Worm (Caenorhabditis elegans): ENCODE results near the gene let-60.
A peak's percentile ranks its signal among the peaks of the same experiment; 100 is the strongest.

The let-60 gene

ce11 chrIV:11645354-11645753 lies 45.5 kb downstream of the let-60 start:
- TF ChIP-seq nhr-84 (tag; optimal IDR thresholded peaks at IDR 0.05) (no peak), xbp-1 (tag; optimal IDR thresholded peaks at IDR 0.05) (no peak), F16B12.6 (tag; optimal IDR thresholded peaks at IDR 0.05) (no peak), hlh-17 (GFP tag; optimal IDR thresholded peaks at IDR 0.05; ENCODE audit: borderline replicate concordance) (no peak), nhr-20 (tag; optimal IDR thresholded peaks at IDR 0.05) (peak; percentile 23), pag-3 (tag; optimal IDR thresholded peaks at IDR 0.05; ENCODE audit: borderline replicate concordance, insufficient read depth) (no peak), lsy-2 (tag; optimal IDR thresholded peaks at IDR 0.05) (peak in 1 of 2 experiments; percentile 25), ceh-8 (GFP tag; optimal IDR thresholded peaks at IDR 0.05) (no peak), hlh-4 (tag; optimal IDR thresholded peaks at IDR 0.05) (no peak), ama-1 (optimal IDR thresholded peaks at IDR 0.05) (no peak), dpl-1 (GFP tag; optimal IDR thresholded peaks at IDR 0.05) (no peak), unc-98 (GFP tag; IDR thresholded peaks at IDR 0.05) (no peak), unc-86 (tag; optimal IDR thresholded peaks at IDR 0.05) (no peak), nhr-77 (tag; optimal IDR thresholded peaks at IDR 0.05) (no peak), tbx-2 (tag; optimal IDR thresholded peaks at IDR 0.05) (no peak), ztf-4 (tag; optimal IDR thresholded peaks at IDR 0.05) (peak; percentile 10), mab-9 (GFP tag; IDR thresholded peaks at IDR 0.05) (no peak), mep-1 (tag; optimal IDR thresholded peaks at IDR 0.05) (no peak), pqm-1 (tag; optimal IDR thresholded peaks at IDR 0.05) (no peak), snu-23 (GFP tag; optimal IDR thresholded peaks at IDR 0.05) (peak; percentile 27), ztf-11 (tag; optimal IDR thresholded peaks at IDR 0.05) (no peak), nhr-71 (tag; optimal IDR thresholded peaks at IDR 0.05) (peak; percentile 34), aha-1 (tag; optimal IDR thresholded peaks at IDR 0.05) (no peak), elt-2 (tag; optimal IDR thresholded peaks at IDR 0.05) (peak; percentile 8), efl-1 (optimal IDR thresholded peaks at IDR 0.05) (no peak), efl-1 (GFP tag; optimal IDR thresholded peaks at IDR 0.05 in 1 of 2) (no peak), pax-3 (tag; optimal IDR thresholded peaks at IDR 0.05) (no peak), nhr-28 (tag; optimal IDR thresholded peaks at IDR 0.05) (no peak), nhr-85 (tag) (no peak), swsn-7 (tag; optimal IDR thresholded peaks at IDR 0.05) (no peak), nhr-12 (tag; optimal IDR thresholded peaks at IDR 0.05) (no peak), nhr-11 (tag; optimal IDR thresholded peaks at IDR 0.05) (no peak), grh-1 (GFP tag; IDR thresholded peaks at IDR 0.05) (no peak), vab-15 (tag; optimal IDR thresholded peaks at IDR 0.05) (no peak), unc-130 (tag; optimal IDR thresholded peaks at IDR 0.05) (peak; percentile 21), mef-2 (tag; optimal IDR thresholded peaks at IDR 0.05) (no peak), dsc-1 (tag; optimal IDR thresholded peaks at IDR 0.05) (no peak), elt-3 (tag; optimal IDR thresholded peaks at IDR 0.05) (no peak), lin-14 (GFP tag; optimal IDR thresholded peaks at IDR 0.05) (peak; percentile 67), hpl-2 (GFP tag; optimal IDR thresholded peaks at IDR 0.05) (no peak)

ce11 chrIV:11644705-11645104 lies 46.2 kb downstream of the let-60 start:
- TF ChIP-seq lsy-2 (tag; optimal IDR thresholded peaks at IDR 0.05) (no peak), hlh-17 (GFP tag; optimal IDR thresholded peaks at IDR 0.05; ENCODE audit: borderline replicate concordance) (peak; percentile 29)

- no peak for TF ChIP-seq ztf-4 (tag; optimal IDR thresholded peaks at IDR 0.05)
- TF ChIP-seq C16A3.4 (tag; optimal IDR thresholded peaks at IDR 0.05), result no peak
- TF ChIP-seq lir-3 (tag; optimal IDR thresholded peaks at IDR 0.05; ENCODE audit: poor library complexity), result no peak
- no peak for TF ChIP-seq nhr-76 (tag; optimal IDR thresholded peaks at IDR 0.05)
- no peak for TF ChIP-seq elt-3 (tag; optimal IDR thresholded peaks at IDR 0.05)
- TF ChIP-seq efl-1 (optimal IDR thresholded peaks at IDR 0.05), result no peak
- TF ChIP-seq efl-1 (GFP tag; optimal IDR thresholded peaks at IDR 0.05 in 1 of 2), result no peak
- no peak for TF ChIP-seq lsy-2 (tag; optimal IDR thresholded peaks at IDR 0.05)
- no peak for TF ChIP-seq ama-1 (optimal IDR thresholded peaks at IDR 0.05)
- no peak for TF ChIP-seq irx-1 (tag; optimal IDR thresholded peaks at IDR 0.05)
- no peak for TF ChIP-seq unc-130 (tag; optimal IDR thresholded peaks at IDR 0.05)
Observed at ce11 chrIV:11643829-11644228, 47.1 kb downstream of the let-60 start, which contains the start of gene prx-2. TSS of gene prx-2 (plus strand) at chrIV:11644129.
